Worm (Caenorhabditis elegans) whole organism, young adult: ENCODE measurements around the gene C48D1.9.
A peak's percentile ranks its signal among the peaks of the same experiment; 100 is the strongest.

Source experiments
- B0019.2 ChIP-seq: fragments of 200-800 bp; sonication (Bioruptor generic); conservative IDR thresholded peaks from 2 replicates; pipeline ENCODE4 v1.3.6; 2022; ENCODE audit warnings: missing genetic modification reagents, missing genetic modification characterization, missing compliant biosample characterization
- D2030.7 ChIP-seq: fragments of 200-800 bp; sonication (Bioruptor generic); IDR thresholded peaks from 2 replicates; pipeline ENCODE4 v1.3.6; 2022; ENCODE audit warnings: missing genetic modification reagents, missing genetic modification characterization, missing compliant biosample characterization
- F37B4.10 ChIP-seq: fragments of 200-800 bp; sonication (Bioruptor generic); IDR thresholded peaks from 2 replicates; pipeline ENCODE4 v1.3.6; 2022; ENCODE audit warnings: missing genetic modification characterization, missing compliant biosample characterization
- F39B2.1 ChIP-seq: fragments of 200-800 bp; sonication (Bioruptor generic); IDR thresholded peaks from 2 replicates; pipeline ENCODE4 v1.3.6; 2022; ENCODE audit warnings: missing genetic modification reagents, missing genetic modification characterization, missing compliant biosample characterization
- F55B11.4 ChIP-seq: sonication (generic microtip); optimal IDR thresholded peaks from 2 replicates; lab custom pipeline; 2016; ENCODE audit warnings: missing compliant biosample characterization, missing genetic modification characterization, borderline replicate concordance; ENCODE audit not compliant: insufficient read depth
- K12H6.12 ChIP-seq: fragments of 200-800 bp; sonication (Bioruptor generic); optimal IDR thresholded peaks from 2 replicates; lab custom pipeline; 2018; ENCODE audit warnings: mild to moderate bottlenecking, missing genetic modification characterization, missing compliant biosample characterization
- Y79H2A.3 ChIP-seq: fragments of 200-800 bp; sonication (Bioruptor generic); conservative IDR thresholded peaks from 2 replicates; pipeline ENCODE4 v1.3.6; 2022; ENCODE audit warnings: missing genetic modification reagents, missing genetic modification characterization, missing compliant biosample characterization
- Y95B8A.8 ChIP-seq: fragments of 200-800 bp; sonication (Bioruptor generic); IDR thresholded peaks from 2 replicates; pipeline ENCODE4 v1.3.6; 2022; ENCODE audit warnings: missing genetic modification reagents, missing genetic modification characterization, missing compliant biosample characterization
- athp-1 ChIP-seq: sonication (generic microtip); optimal IDR thresholded peaks from 2 replicates; lab custom pipeline; 2017; ENCODE audit warnings: mild to moderate bottlenecking, missing genetic modification characterization, missing compliant biosample characterization
- attf-6 ChIP-seq: fragments of 200-800 bp; sonication (Bioruptor generic); IDR thresholded peaks from 2 replicates; pipeline ENCODE4 v1.3.6; 2022; ENCODE audit warnings: missing genetic modification reagents, missing genetic modification characterization, missing compliant biosample characterization
- cebp-1 ChIP-seq, 2 experiments: fragments of 200-800 bp in 1 of 2; sonication (Bioruptor generic) in 1 of 2; sonication (generic microtip) in 1 of 2; IDR thresholded peaks in 1 of 2; optimal IDR thresholded peaks in 1 of 2; 2 replicates each; pipeline versions ENCODE4 v1.3.6 to Lab custom; 2017 to 2022; ENCODE audit warnings: missing compliant biosample characterization in 2 of 2, missing genetic modification characterization in 2 of 2, mild to moderate bottlenecking in 1 of 2, missing genetic modification reagents in 1 of 2, moderate library complexity in 1 of 2
- ceh-100 ChIP-seq: fragments of 200-800 bp; sonication (Bioruptor generic); IDR thresholded peaks from 2 replicates; pipeline ENCODE4 v1.3.6; 2022; ENCODE audit warnings: missing genetic modification reagents, missing genetic modification characterization, missing compliant biosample characterization
- ceh-27 ChIP-seq: fragments of 200-800 bp; sonication (Bioruptor generic); optimal IDR thresholded peaks from 2 replicates; lab custom pipeline; 2018; ENCODE audit warnings: mild to moderate bottlenecking, missing genetic modification characterization, moderate library complexity, missing compliant biosample characterization
- chd-7 ChIP-seq: sonication (generic microtip); optimal IDR thresholded peaks from 2 replicates; lab custom pipeline; 2016; ENCODE audit warnings: mild to moderate bottlenecking, missing genetic modification characterization, moderate library complexity, missing compliant biosample characterization
- dpl-1 ChIP-seq: fragments of 150-350 bp; optimal IDR thresholded peaks from 2 replicates; lab custom pipeline; 2014; ENCODE audit warnings: missing biosample characterization, missing genetic modification reagents, missing genetic modification characterization
- egrh-3 ChIP-seq: fragments of 200-800 bp; sonication (Bioruptor generic); IDR thresholded peaks from 2 replicates; pipeline ENCODE4 v1.3.6; 2022; ENCODE audit warnings: missing genetic modification reagents, missing genetic modification characterization, missing compliant biosample characterization
- ets-4 ChIP-seq: fragments of 200-800 bp; sonication (Bioruptor generic); optimal IDR thresholded peaks from 2 replicates; lab custom pipeline; 2018; ENCODE audit warnings: mild to moderate bottlenecking, missing genetic modification characterization, missing compliant biosample characterization
- hmg-1.2 ChIP-seq: fragments of 200-800 bp; sonication (Bioruptor generic); IDR thresholded peaks from 2 replicates; pipeline ENCODE4 v1.3.6; 2022; ENCODE audit warnings: missing genetic modification reagents, missing genetic modification characterization, missing compliant biosample characterization
- hmg-20 ChIP-seq: fragments of 200-800 bp; sonication (Bioruptor generic); IDR thresholded peaks from 2 replicates; pipeline ENCODE4 v1.3.6; 2022; ENCODE audit warnings: missing genetic modification reagents, missing genetic modification characterization, missing compliant biosample characterization
- let-526 ChIP-seq: fragments of 200-800 bp; sonication (Bioruptor generic); IDR thresholded peaks from 2 replicates; pipeline ENCODE4 v1.3.6; 2022; ENCODE audit warnings: missing genetic modification reagents, missing genetic modification characterization, missing compliant biosample characterization
- lin-26 ChIP-seq: fragments of 200-800 bp; sonication (Bioruptor generic); IDR thresholded peaks from 2 replicates; pipeline ENCODE4 v1.3.6; 2022; ENCODE audit warnings: missing genetic modification reagents, missing genetic modification characterization, missing compliant biosample characterization
- lin-35 ChIP-seq, 3 experiments: fragments of 150-350 bp in 2 of 3; sonication (generic microtip) in 1 of 3; optimal IDR thresholded peaks; 2 replicates each; lab custom pipeline; 2014 to 2018; ENCODE audit warnings: missing biosample characterization in 3 of 3, missing genetic modification characterization in 3 of 3, missing genetic modification reagents in 3 of 3
- lin-40 ChIP-seq: sonication (generic microtip); optimal IDR thresholded peaks from 2 replicates; lab custom pipeline; 2016; ENCODE audit warnings: missing genetic modification characterization, mild to moderate bottlenecking, missing compliant biosample characterization, missing genotype, missing genetic modification reagents
- lin-54 ChIP-seq: fragments of 200-800 bp; sonication (Bioruptor generic); optimal IDR thresholded peaks from 2 replicates; lab custom pipeline; 2018; ENCODE audit warnings: mild to moderate bottlenecking, missing genetic modification characterization, missing compliant biosample characterization
- lir-1 ChIP-seq: fragments of 200-800 bp; sonication (Bioruptor generic); conservative IDR thresholded peaks from 2 replicates; pipeline ENCODE4 v1.3.6; 2022; ENCODE audit warnings: missing genetic modification reagents, missing genetic modification characterization, missing compliant biosample characterization
- madf-10 ChIP-seq: sonication (generic microtip); optimal IDR thresholded peaks from 2 replicates; lab custom pipeline; 2016; ENCODE audit warnings: mild to moderate bottlenecking, missing genetic modification characterization, missing compliant biosample characterization
- madf-3 ChIP-seq: fragments of 200-800 bp; sonication (Bioruptor generic); IDR thresholded peaks from 2 replicates; pipeline ENCODE4 v1.3.6; 2022; ENCODE audit warnings: missing genetic modification reagents, missing genetic modification characterization, missing compliant biosample characterization
- madf-8 ChIP-seq: fragments of 200-800 bp; sonication (Bioruptor generic); conservative IDR thresholded peaks from 2 replicates; pipeline ENCODE4 v1.3.6; 2022; ENCODE audit warnings: missing genetic modification reagents, missing genetic modification characterization, missing compliant biosample characterization
- mel-28 ChIP-seq: sonication (generic microtip); optimal IDR thresholded peaks from 2 replicates; lab custom pipeline; 2016; ENCODE audit warnings: borderline replicate concordance, mild to moderate bottlenecking, missing genetic modification characterization, missing compliant biosample characterization
- mxl-1 ChIP-seq: sonication (generic microtip); optimal IDR thresholded peaks from 2 replicates; lab custom pipeline; 2016; ENCODE audit warnings: missing genetic modification characterization, missing compliant biosample characterization
- nfya-1 ChIP-seq: sonication (generic microtip); optimal IDR thresholded peaks from 2 replicates; lab custom pipeline; 2017; ENCODE audit warnings: antibody characterized with exemption, missing compliant biosample characterization, missing genetic modification characterization, borderline replicate concordance; ENCODE audit not compliant: insufficient read depth
- nfyb-1 ChIP-seq: fragments of 200-800 bp; sonication (Bioruptor generic); IDR thresholded peaks from 2 replicates; pipeline ENCODE4 v1.3.6; 2022; ENCODE audit warnings: missing genetic modification reagents, missing genetic modification characterization, missing compliant biosample characterization
- nhr-120 ChIP-seq: fragments of 200-800 bp; sonication (Bioruptor generic); IDR thresholded peaks from 2 replicates; pipeline ENCODE4 v1.3.6; 2022; ENCODE audit warnings: missing genetic modification characterization, missing compliant biosample characterization
- nhr-179 ChIP-seq: sonication (generic microtip); optimal IDR thresholded peaks from 2 replicates; lab custom pipeline; 2016; ENCODE audit warnings: mild to moderate bottlenecking, missing genetic modification characterization, missing compliant biosample characterization
- nhr-27 ChIP-seq: fragments of 200-800 bp; sonication (Bioruptor generic); optimal IDR thresholded peaks from 2 replicates; lab custom pipeline; 2018; ENCODE audit warnings: mild to moderate bottlenecking, missing genetic modification characterization, moderate library complexity, missing compliant biosample characterization
- nhr-80 ChIP-seq: sonication (generic microtip); optimal IDR thresholded peaks from 2 replicates; lab custom pipeline; 2016; ENCODE audit warnings: missing genetic modification characterization, missing compliant biosample characterization
- nhr-90 ChIP-seq: sonication (generic microtip); optimal IDR thresholded peaks from 2 replicates; lab custom pipeline; 2016; ENCODE audit warnings: missing genotype, mild to moderate bottlenecking, missing genetic modification characterization, missing compliant biosample characterization
- sdz-38 ChIP-seq: sonication (generic microtip); optimal IDR thresholded peaks from 2 replicates; lab custom pipeline; 2016; ENCODE audit warnings: missing genotype, missing genetic modification characterization, missing compliant biosample characterization
- sea-2 ChIP-seq: fragments of 200-800 bp; sonication (Bioruptor generic); IDR thresholded peaks from 2 replicates; pipeline ENCODE4 v1.3.6; 2022; ENCODE audit warnings: missing genetic modification characterization, missing compliant biosample characterization
- snpc-1.3 ChIP-seq: sonication (generic microtip); optimal IDR thresholded peaks from 2 replicates; lab custom pipeline; 2017; ENCODE audit warnings: missing genetic modification characterization, mild to moderate bottlenecking, missing compliant biosample characterization, antibody characterized with exemption, moderate library complexity, missing genotype, missing genetic modification reagents; ENCODE audit not compliant: insufficient read depth
- sptf-2 ChIP-seq: fragments of 200-800 bp; sonication (Bioruptor generic); optimal IDR thresholded peaks from 2 replicates; lab custom pipeline; 2018; ENCODE audit warnings: mild to moderate bottlenecking, missing genetic modification characterization, missing compliant biosample characterization
- tbp1 ChIP-seq: fragments of 200-800 bp; sonication (Bioruptor generic); optimal IDR thresholded peaks from 2 replicates; lab custom pipeline; 2018; ENCODE audit warnings: mild to moderate bottlenecking, missing genetic modification characterization, missing compliant biosample characterization
- zfh-2 ChIP-seq: fragments of 200-800 bp; sonication (Bioruptor generic); conservative IDR thresholded peaks from 2 replicates; pipeline ENCODE4 v1.3.6; 2022; ENCODE audit warnings: missing genetic modification reagents, missing genetic modification characterization, missing compliant biosample characterization
- ztf-25 ChIP-seq: fragments of 200-800 bp; sonication (Bioruptor generic); IDR thresholded peaks from 2 replicates; pipeline ENCODE4 v1.3.6; 2022; ENCODE audit warnings: missing genetic modification reagents, missing genetic modification characterization, missing compliant biosample characterization
- ztf-26 ChIP-seq: sonication (generic microtip); optimal IDR thresholded peaks from 2 replicates; lab custom pipeline; 2017; ENCODE audit warnings: missing genetic modification characterization, missing compliant biosample characterization
- ztf-3 ChIP-seq: fragments of 200-800 bp; sonication (Bioruptor generic); optimal IDR thresholded peaks from 2 replicates; lab custom pipeline; 2018; ENCODE audit warnings: mild to moderate bottlenecking, missing genetic modification characterization, missing compliant biosample characterization

C48D1.9 gene

DNA sequence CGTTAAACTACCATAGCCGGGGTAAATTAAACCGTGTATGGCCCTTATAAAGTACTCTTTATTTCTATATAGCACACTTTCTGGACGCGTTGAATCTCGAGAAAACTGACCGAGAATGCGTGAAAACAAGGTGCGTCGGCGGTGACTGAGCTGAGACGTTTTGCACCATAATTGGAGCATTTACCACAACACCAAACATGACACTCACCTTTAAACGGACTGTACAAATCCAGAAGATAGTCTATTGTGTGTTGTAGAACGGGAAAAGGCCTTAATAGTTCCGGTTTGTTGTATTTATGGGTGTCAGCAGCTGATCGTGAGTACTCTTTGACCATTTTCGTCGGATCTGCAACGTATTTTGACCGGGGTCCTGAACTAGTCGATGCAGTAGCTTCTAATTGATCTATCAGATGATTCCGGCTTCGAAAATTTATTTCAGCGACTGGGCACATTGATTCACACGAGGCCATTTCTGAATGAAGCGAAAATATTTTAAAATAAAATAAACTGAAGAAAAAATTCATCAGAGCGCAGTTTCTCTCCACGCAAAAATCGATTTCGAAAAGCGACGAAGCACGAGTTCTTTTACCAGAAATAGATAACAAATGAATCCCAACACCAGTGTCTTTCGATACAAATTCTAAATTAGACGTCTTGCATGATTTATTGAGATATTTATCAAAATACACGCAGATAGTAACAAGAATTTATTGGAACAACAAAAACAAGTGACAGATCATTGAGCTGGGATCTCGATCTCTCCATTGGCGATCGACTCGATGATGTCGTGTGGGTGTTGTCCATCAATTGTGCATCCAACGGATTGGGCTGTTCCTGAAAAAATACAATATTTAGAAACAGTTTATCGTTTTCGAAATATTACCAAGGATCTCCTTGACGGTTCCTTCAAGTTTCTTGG is 29.7 kb upstream of the C48D1.9 start, which contains the start of gene tag-115 (continued):
- TF ChIP-seq let-526 (no peak), mxl-1 (tag; lab: Kevin White, UChicago) (peak; percentile 41), ets-4 (no peak), zfh-2 (GFP tag; lab: Robert Waterston, UW) (no peak), chd-7 (tag; lab: Kevin White, UChicago) (no peak), dpl-1 (GFP tag; lab: Kevin White, UChicago) (no peak), madf-8 (GFP tag; lab: Robert Waterston, UW) (no peak; the same call in 1 of the 2 replicates), sea-2 (no peak), sdz-38 (tag; lab: Kevin White, UChicago) (no peak), K12H6.12 (no peak), hmg-1.2 (GFP tag; lab: Robert Waterston, UW) (peak; percentile 44; the same call in 1 of the 2 replicates), nhr-80 (tag; lab: Kevin White, UChicago) (no peak), Y95B8A.8 (GFP tag; lab: Robert Waterston, UW) (peak; percentile 64), sptf-2 (no peak), ztf-25 (GFP tag; lab: Robert Waterston, UW) (no peak), nhr-120 (no peak), lin-54 (GFP tag; lab: Kevin White, UChicago) (peak; percentile 92), attf-6 (GFP tag; lab: Robert Waterston, UW) (peak; percentile 91), lir-1 (no peak), nhr-90 (peak; percentile 1), cebp-1 (GFP tag; IDR thresholded peaks at IDR 0.05; lab: Robert Waterston, UW) (no peak), cebp-1 (tag; optimal IDR thresholded peaks at IDR 0.05; lab: Kevin White, UChicago) (peak; percentile 51), nfya-1 (tag; lab: Kevin White, UChicago) (no peak), D2030.7 (GFP tag; lab: Robert Waterston, UW) (peak; percentile 43; the same call in 1 of the 2 replicates), F37B4.10 (GFP tag; lab: Robert Waterston, UW) (no peak), madf-10 (no peak), ztf-26 (tag; lab: Kevin White, UChicago) (no peak), snpc-1.3 (peak; percentile 94), madf-3 (GFP tag; lab: Robert Waterston, UW) (peak; percentile 70), F39B2.1 (GFP tag; lab: Robert Waterston, UW) (peak; percentile 80; the same call in 1 of the 2 replicates), mel-28 (tag; lab: Kevin White, UChicago) (no peak), ztf-3 (GFP tag; lab: Kevin White, UChicago) (no peak), lin-35 (GFP tag; optimal IDR thresholded peaks at IDR 0.05; lab: Kevin White, UChicago) (peak in 1 of 3 experiments; percentile 79), F55B11.4 (tag; lab: Kevin White, UChicago) (no peak), lin-40 (peak; percentile 20), lin-26 (GFP tag; lab: Robert Waterston, UW) (peak; percentile 85), ceh-27 (no peak), ceh-100 (peak; percentile 29; the same call in 1 of the 2 replicates), nhr-179 (tag; lab: Kevin White, UChicago) (no peak), tbp1 (peak; percentile 69), egrh-3 (no peak), athp-1 (tag; lab: Kevin White, UChicago) (peak; percentile 18), nhr-27 (no peak), nfyb-1 (GFP tag; lab: Robert Waterston, UW) (peak; percentile 82), hmg-20 (GFP tag; lab: Robert Waterston, UW) (0 out of 2 replicates have a peak, but pooled peaks have one; percentile 18), Y79H2A.3 (no peak), B0019.2 (no peak)
